Worm (Caenorhabditis elegans) whole organism, L4/young adult: ENCODE measurements around the gene nep-17.

Source experiments
- W03F9.2 ChIP-seq: fragments of 150-350 bp; optimal IDR thresholded peaks from 2 replicates; lab custom pipeline; 2014; ENCODE audit warnings: missing biosample characterization, missing genetic modification characterization
- him-1 ChIP-seq: sonication (generic microtip); optimal IDR thresholded peaks from 2 replicates; lab custom pipeline; 2016; ENCODE audit warnings: missing genotype, missing genetic modification reagents, missing genetic modification characterization, missing compliant biosample characterization

ce11 chrII:13487563-13487962 is 20.1 kb upstream of the nep-17 start:
- TF ChIP-seq him-1 (tag; lab: Kevin White, UChicago) = no peak
- no peak for TF ChIP-seq W03F9.2 (tag; lab: Kevin White, UChicago)
